Worm (Caenorhabditis elegans) whole organism, L3 larva: Measurements from ENCODE around the gene tbck-1.
"Not testable (repeated sequence)": the region's sequence is repeated elsewhere in the genome, so short reads cannot be mapped to it uniquely, and the experiment has no call there.

ENCODE experiments used
- R02D3.7 ChIP-seq: fragments of 150-350 bp; optimal IDR thresholded peaks from 2 replicates; lab custom pipeline; 2014; ENCODE audit warnings: missing biosample characterization, missing genetic modification characterization
- ZK546.5 ChIP-seq: sonication (generic microtip); optimal IDR thresholded peaks from 2 replicates; lab custom pipeline; 2017; ENCODE audit warnings: missing biosample characterization, missing genetic modification characterization
- aly-2 ChIP-seq: fragments of 150-350 bp; optimal IDR thresholded peaks from 2 replicates; lab custom pipeline; 2014; ENCODE audit warnings: missing biosample characterization, missing genetic modification characterization
- ama-1 ChIP-seq: fragments of 150-350 bp; optimal IDR thresholded peaks from 2 replicates; lab custom pipeline; 2018
- ceh-16 ChIP-seq: sonication (generic microtip); optimal IDR thresholded peaks from 2 replicates; lab custom pipeline; 2017; ENCODE audit warnings: missing biosample characterization, missing genetic modification characterization
- ceh-28 ChIP-seq: fragments of 150-350 bp; optimal IDR thresholded peaks from 2 replicates; lab custom pipeline; 2014; ENCODE audit warnings: missing biosample characterization, missing genetic modification reagents, missing genetic modification characterization
- ceh-82 ChIP-seq: fragments of 150-350 bp; optimal IDR thresholded peaks from 2 replicates; lab custom pipeline; 2014; ENCODE audit warnings: missing biosample characterization, missing genetic modification characterization
- ceh-9 ChIP-seq: sonication (generic microtip); optimal IDR thresholded peaks from 2 replicates; lab custom pipeline; 2018; ENCODE audit warnings: missing biosample characterization, missing genetic modification characterization
- daf-12 ChIP-seq: fragments of 150-350 bp; optimal IDR thresholded peaks from 2 replicates; lab custom pipeline; 2014; ENCODE audit warnings: missing biosample characterization, missing genetic modification reagents, missing genetic modification characterization
- egl-27 ChIP-seq: sonication (generic microtip); optimal IDR thresholded peaks from 4 replicates; lab custom pipeline; 2017; ENCODE audit warnings: missing biosample characterization, missing genetic modification reagents, missing genetic modification characterization
- egl-5 ChIP-seq: fragments of 150-350 bp; optimal IDR thresholded peaks from 2 replicates; lab custom pipeline; 2017; ENCODE audit warnings: missing biosample characterization, missing genetic modification reagents, missing genetic modification characterization, inconsistent platforms
- elt-1 ChIP-seq: fragments of 150-350 bp; optimal IDR thresholded peaks from 2 replicates; lab custom pipeline; 2014; ENCODE audit warnings: missing biosample characterization, missing genetic modification characterization
- elt-2 ChIP-seq: sonication (generic microtip); optimal IDR thresholded peaks from 2 replicates; lab custom pipeline; 2016; ENCODE audit warnings: missing genetic modification reagents, mild to moderate bottlenecking, missing genetic modification characterization, missing compliant biosample characterization
- elt-3 ChIP-seq, 3 experiments: fragments of 150-350 bp in 1 of 3; sonication (generic microtip) in 2 of 3; optimal IDR thresholded peaks; 2 replicates in 2 of 3; 4 replicates in 1 of 3; lab custom pipeline; 2014 to 2017; ENCODE audit warnings: missing biosample characterization in 3 of 3, missing genetic modification characterization in 3 of 3
- eor-1 ChIP-seq, 2 experiments: fragments of 150-350 bp; optimal IDR thresholded peaks; 2 replicates each; lab custom pipeline; 2014 to 2018; ENCODE audit warnings: missing biosample characterization in 2 of 2, missing genetic modification characterization in 2 of 2
- fkh-10 ChIP-seq: sonication (generic microtip); optimal IDR thresholded peaks from 2 replicates; lab custom pipeline; 2017; ENCODE audit warnings: missing biosample characterization, missing genetic modification reagents, missing genetic modification characterization
- fos-1 ChIP-seq: fragments of 150-350 bp; optimal IDR thresholded peaks from 2 replicates; lab custom pipeline; 2014; ENCODE audit warnings: missing biosample characterization, missing genetic modification characterization
- hmg-11 ChIP-seq: sonication (generic microtip); optimal IDR thresholded peaks from 2 replicates; lab custom pipeline; 2016; ENCODE audit warnings: missing genetic modification characterization, missing compliant biosample characterization
- lin-15B ChIP-seq: fragments of 150-350 bp; optimal IDR thresholded peaks from 2 replicates; lab custom pipeline; 2014; ENCODE audit warnings: missing biosample characterization, missing genetic modification characterization
- lin-39 ChIP-seq: fragments of 150-350 bp; optimal IDR thresholded peaks from 2 replicates; lab custom pipeline; 2018; ENCODE audit warnings: missing biosample characterization, missing genetic modification reagents, missing genetic modification characterization
- mdl-1 ChIP-seq: fragments of 150-350 bp; optimal IDR thresholded peaks from 2 replicates; lab custom pipeline; 2014; ENCODE audit warnings: missing biosample characterization, missing genetic modification characterization
- nhr-11 ChIP-seq: fragments of 150-350 bp; optimal IDR thresholded peaks from 2 replicates; lab custom pipeline; 2014; ENCODE audit warnings: missing biosample characterization, missing genetic modification characterization
- nhr-12 ChIP-seq: fragments of 150-350 bp; optimal IDR thresholded peaks from 2 replicates; lab custom pipeline; 2014; ENCODE audit warnings: missing biosample characterization, missing genetic modification characterization
- nhr-23 ChIP-seq: fragments of 150-350 bp; optimal IDR thresholded peaks from 2 replicates; lab custom pipeline; 2014; ENCODE audit warnings: missing biosample characterization, missing genetic modification reagents, missing genetic modification characterization
- nhr-237 ChIP-seq: fragments of 150-350 bp; optimal IDR thresholded peaks from 2 replicates; lab custom pipeline; 2014; ENCODE audit warnings: missing biosample characterization, missing genetic modification characterization
- nhr-25 ChIP-seq: sonication (generic microtip); optimal IDR thresholded peaks from 2 replicates; lab custom pipeline; 2017; ENCODE audit warnings: missing biosample characterization, missing genetic modification characterization
- nhr-28 ChIP-seq: fragments of 150-350 bp; optimal IDR thresholded peaks from 2 replicates; lab custom pipeline; 2014; ENCODE audit warnings: missing biosample characterization, missing genetic modification characterization
- nhr-43 ChIP-seq: sonication (generic microtip); optimal IDR thresholded peaks from 2 replicates; lab custom pipeline; 2016; ENCODE audit warnings: mild to moderate bottlenecking, missing genetic modification characterization, missing compliant biosample characterization; ENCODE audit not compliant: poor library complexity, severe bottlenecking
- nhr-76 ChIP-seq: fragments of 150-350 bp; sonication (generic microtip); optimal IDR thresholded peaks from 5 replicates; lab custom pipeline; 2014; ENCODE audit warnings: missing biosample characterization, missing genetic modification characterization
- nhr-77 ChIP-seq: fragments of 150-350 bp; optimal IDR thresholded peaks from 2 replicates; lab custom pipeline; 2014; ENCODE audit warnings: missing biosample characterization, missing genetic modification characterization
- pha-4 ChIP-seq: fragments of 150-350 bp; optimal IDR thresholded peaks from 2 replicates; lab custom pipeline; 2014; ENCODE audit warnings: missing biosample characterization, missing genetic modification reagents, missing genetic modification characterization
- sea-2 ChIP-seq: fragments of 150-350 bp; sonication (generic microtip); optimal IDR thresholded peaks from 4 replicates; lab custom pipeline; 2014; ENCODE audit warnings: missing biosample characterization, missing genetic modification reagents, missing genetic modification characterization
- skn-1 ChIP-seq: fragments of 150-350 bp; optimal IDR thresholded peaks from 2 replicates; lab custom pipeline; 2014; ENCODE audit warnings: missing biosample characterization, missing genetic modification characterization
- snpc-4 ChIP-seq: fragments of 150-350 bp; optimal IDR thresholded peaks from 2 replicates; lab custom pipeline; 2014; ENCODE audit warnings: missing biosample characterization, missing genetic modification characterization
- tbx-2 ChIP-seq: sonication (generic microtip); optimal IDR thresholded peaks from 2 replicates; lab custom pipeline; 2016; ENCODE audit warnings: mild to moderate bottlenecking, missing genetic modification characterization, missing compliant biosample characterization
- unc-62 ChIP-seq: fragments of 150-350 bp; sonication (generic microtip); optimal IDR thresholded peaks from 4 replicates; lab custom pipeline; 2014; ENCODE audit warnings: missing biosample characterization, missing genetic modification reagents, missing genetic modification characterization
- zag-1 ChIP-seq: fragments of 150-350 bp; optimal IDR thresholded peaks from 2 replicates; lab custom pipeline; 2014; ENCODE audit warnings: missing biosample characterization, missing genetic modification characterization
- ztf-11 ChIP-seq: fragments of 150-350 bp; optimal IDR thresholded peaks from 2 replicates; lab custom pipeline; 2014; ENCODE audit warnings: missing biosample characterization, missing genetic modification characterization
- ztf-4 ChIP-seq: fragments of 150-350 bp; optimal IDR thresholded peaks from 2 replicates; lab custom pipeline; 2014; ENCODE audit warnings: missing biosample characterization, missing genetic modification characterization

tbck-1 gene

ce11 chrII:4821739-4822138 lies 6.6 kb upstream of the tbck-1 start, which contains the start of gene lact-5:
Gene lact-5 (minus strand): TSS chrII:4821739.
- TF ChIP-seq elt-3 (tag; optimal IDR thresholded peaks at IDR 0.05; lab: Kevin White, UChicago), result peak in 1 of 3 experiments; percentile 10
- peak; percentile 66 for TF ChIP-seq nhr-23 (tag; lab: Kevin White, UChicago)
- TF ChIP-seq ceh-16, result no peak
- TF ChIP-seq lin-39 (tag; lab: Kevin White, UChicago), result no peak
- no peak for TF ChIP-seq fkh-10 (GFP tag; lab: Kevin White, UChicago)
- no peak for TF ChIP-seq nhr-11 (tag; lab: Kevin White, UChicago)
- TF ChIP-seq ZK546.5 (tag; lab: Kevin White, UChicago), result no peak
- no peak for TF ChIP-seq fos-1 (tag; lab: Kevin White, UChicago)
- no peak for TF ChIP-seq ztf-11 (tag; lab: Kevin White, UChicago)
- TF ChIP-seq daf-12 (tag; lab: Kevin White, UChicago), result no peak
- TF ChIP-seq nhr-25, result peak; percentile 43
- TF ChIP-seq snpc-4, result no peak
- TF ChIP-seq zag-1 (tag; lab: Kevin White, UChicago), result no peak
- no peak for TF ChIP-seq unc-62 (GFP tag; lab: Kevin White, UChicago)
- TF ChIP-seq aly-2, result no peak
- no peak for TF ChIP-seq ceh-82
- no peak for TF ChIP-seq mdl-1 (tag; lab: Kevin White, UChicago)
- no peak for TF ChIP-seq hmg-11 (tag; lab: Kevin White, UChicago)
- TF ChIP-seq elt-2, result no peak
- TF ChIP-seq lin-15B (tag; lab: Kevin White, UChicago), result no peak
- no peak for TF ChIP-seq pha-4 (tag; lab: Kevin White, UChicago)
- TF ChIP-seq nhr-76 (tag; lab: Kevin White, UChicago), result no peak
- no peak for TF ChIP-seq nhr-12 (tag; lab: Kevin White, UChicago)
- TF ChIP-seq sea-2 (GFP tag; lab: Kevin White, UChicago), result no peak
- no peak for TF ChIP-seq nhr-28 (tag; lab: Kevin White, UChicago)
- no peak for TF ChIP-seq tbx-2
- peak; percentile 16 for TF ChIP-seq nhr-43 (tag; lab: Kevin White, UChicago)
- no peak for TF ChIP-seq skn-1 (tag; lab: Kevin White, UChicago)

ce11 chrII:4822610-4823009 lies 5.7 kb upstream of the tbck-1 start:
- TF ChIP-seq elt-2 (no peak), egl-5 (tag; lab: Kevin White, UChicago) (no peak), eor-1 (tag; optimal IDR thresholded peaks at IDR 0.05; lab: Kevin White, UChicago) (no peak), egl-27 (no peak), ama-1 (no peak), mdl-1 (tag; lab: Kevin White, UChicago) (no peak), nhr-237 (tag; lab: Kevin White, UChicago) (no peak), nhr-77 (tag; lab: Kevin White, UChicago) (no peak), nhr-12 (tag; lab: Kevin White, UChicago) (no peak), fos-1 (tag; lab: Kevin White, UChicago) (no peak), nhr-25 (no peak), lin-15B (tag; lab: Kevin White, UChicago) (no peak)

ce11 chrII:4825133-4825532 lies 3.2 kb upstream of the tbck-1 start, which contains the start of the genes C33F10.8 and msp-40:
Gene C33F10.8 (minus strand): TSS chrII:4825233.
Gene msp-40 (plus strand): TSS chrII:4825414.
- not testable (repeated sequence) for TF ChIP-seq tbx-2; ZK546.5 (tag; lab: Kevin White, UChicago); nhr-12 (tag; lab: Kevin White, UChicago)

- TF ChIP-seq daf-12 (tag; lab: Kevin White, UChicago) (no peak), lin-39 (tag; lab: Kevin White, UChicago) (no peak), ceh-16 (no peak), snpc-4 (no peak), ceh-28 (no peak), mdl-1 (tag; lab: Kevin White, UChicago) (no peak), nhr-237 (tag; lab: Kevin White, UChicago) (no peak), skn-1 (tag; lab: Kevin White, UChicago) (no peak), ceh-9 (tag; lab: Kevin White, UChicago) (no peak), lin-15B (tag; lab: Kevin White, UChicago) (no peak), elt-1 (tag; lab: Kevin White, UChicago) (no peak), pha-4 (tag; lab: Kevin White, UChicago) (no peak), R02D3.7 (tag; lab: Kevin White, UChicago) (no peak), elt-3 (tag; optimal IDR thresholded peaks at IDR 0.05; lab: Kevin White, UChicago) (no peak), nhr-23 (tag; lab: Kevin White, UChicago) (no peak), ztf-4 (tag; lab: Kevin White, UChicago) (no peak), aly-2 (no peak)
These were observed 6.4 kb downstream of the tbck-1 start, which contains the start of the genes C33F10.11 and C33F10.1 for ce11 chrII:4834761-4835160. Gene C33F10.11 (minus strand): TSS chrII:4834861. Gene C33F10.1 (plus strand): TSS chrII:4835023.
